Worm (Caenorhabditis elegans): ENCODE data around the gene hex-2.

The hex-2 gene

DNA sequence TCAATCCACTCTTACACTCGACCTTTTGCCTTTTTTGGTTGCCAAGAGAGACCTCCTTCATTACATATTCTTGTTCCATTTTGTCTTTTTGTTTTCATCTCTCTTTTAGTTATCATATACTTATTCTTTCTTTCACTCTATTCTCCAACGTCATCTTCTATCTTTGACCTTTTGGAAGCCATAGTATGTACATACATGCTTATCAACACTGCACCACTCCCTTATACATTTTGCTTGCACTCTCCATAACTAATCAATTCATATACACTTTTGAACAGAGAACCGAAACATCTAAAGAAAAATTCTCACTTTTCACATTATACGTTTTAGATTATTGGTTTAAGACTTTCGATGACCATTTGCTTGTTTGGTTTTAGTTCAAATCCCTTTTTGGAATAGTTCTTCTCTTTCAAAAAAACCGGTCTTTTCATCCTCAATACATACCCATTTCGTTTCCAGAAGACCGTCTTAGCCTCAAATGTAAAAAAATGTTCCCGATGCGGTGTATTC lies at the start of gene hex-2:
Gene hex-2, plus strand, starts transcription at position 460 of the 510 bp plus-strand sequence.
- TF ChIP-seq nhr-80 (tag; optimal IDR thresholded peaks at IDR 0.05) (peak; percentile 29), snpc-4 (GFP tag; optimal IDR thresholded peaks at IDR 0.05) (no peak), snpc-4 (tag; optimal IDR thresholded peaks at IDR 0.05) (no peak), lir-1 (GFP tag; conservative IDR thresholded peaks at IDR 0.05) (no peak)

DNA sequence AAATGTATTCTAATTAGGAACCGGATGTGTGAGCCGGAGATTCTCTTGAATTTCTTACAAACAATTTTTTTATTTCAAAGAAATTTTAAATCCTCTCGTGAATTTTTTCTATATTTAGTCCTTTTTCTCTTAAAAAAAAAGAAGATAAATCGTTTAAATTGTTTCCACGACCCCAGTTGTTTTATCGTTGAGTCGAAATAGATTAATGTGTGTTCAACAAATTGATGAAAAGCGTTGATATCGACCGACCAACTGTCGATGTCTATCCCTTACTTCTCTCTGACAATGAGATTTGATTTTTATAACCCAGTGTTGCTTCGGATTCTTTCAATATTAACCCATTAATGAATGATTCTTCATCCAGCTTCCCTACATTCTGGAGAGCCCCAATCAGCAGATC lies 48.0 kb upstream of the hex-2 start, which contains the start of gene CD4.1:
Gene CD4.1, plus strand, starts transcription at position 301 of the 400 bp plus-strand sequence.
- TF ChIP-seq let-526 (GFP tag; IDR thresholded peaks at IDR 0.05): no peak
- no peak for TF ChIP-seq hlh-12 (tag; optimal IDR thresholded peaks at IDR 0.05)
- no peak for TF ChIP-seq lsy-27 (tag; optimal IDR thresholded peaks at IDR 0.05; ENCODE audit: borderline replicate concordance, insufficient read depth)
- no peak for TF ChIP-seq ama-1 (optimal IDR thresholded peaks at IDR 0.05)
- TF ChIP-seq ama-1 (GFP tag; optimal IDR thresholded peaks at IDR 0.05): no peak
- TF ChIP-seq attf-3 (GFP tag; conservative IDR thresholded peaks at IDR 0.05): no peak
- TF ChIP-seq ztf-22 (GFP tag; optimal IDR thresholded peaks at IDR 0.05): no peak
- TF ChIP-seq ztf-3 (GFP tag; optimal IDR thresholded peaks at IDR 0.05): no peak
- no peak for TF ChIP-seq aptf-3 (GFP tag; IDR thresholded peaks at IDR 0.05)
- no peak for TF ChIP-seq zfh-2 (GFP tag; conservative IDR thresholded peaks at IDR 0.05)
- no peak for TF ChIP-seq hsf-1 (GFP tag; IDR thresholded peaks at IDR 0.05)
- TF ChIP-seq ceh-40 (GFP tag; IDR thresholded peaks at IDR 0.05): no peak
- no peak for TF ChIP-seq F49E8.2 (tag; optimal IDR thresholded peaks at IDR 0.05; ENCODE audit: insufficient read depth)
- TF ChIP-seq lir-1 (GFP tag; conservative IDR thresholded peaks at IDR 0.05): no peak
- no peak for TF ChIP-seq gei-17 (GFP tag; optimal IDR thresholded peaks at IDR 0.05)

DNA sequence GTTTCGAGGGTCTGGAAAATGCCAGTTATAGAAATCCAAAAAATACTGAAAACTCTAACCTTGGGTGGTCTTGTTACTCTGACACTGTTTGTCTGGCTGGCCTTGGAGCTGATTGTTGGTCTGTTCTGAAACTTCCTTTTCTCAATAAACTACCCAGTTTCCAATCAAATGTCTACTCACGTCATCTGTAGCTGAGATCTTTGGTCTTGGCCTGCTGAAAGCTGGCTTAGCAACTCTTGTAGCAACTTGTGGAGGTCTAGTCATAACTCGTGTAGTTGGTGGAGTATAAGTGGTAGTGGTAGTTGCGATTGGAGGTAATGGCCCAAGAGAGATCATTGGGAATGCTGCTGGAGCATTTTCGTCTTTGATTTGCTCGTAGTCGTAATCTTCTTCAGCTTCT lies 44.1 kb upstream of the hex-2 start:
- TF ChIP-seq unc-130 (GFP tag; optimal IDR thresholded peaks at IDR 0.05) (no peak), F55B11.4 (tag; optimal IDR thresholded peaks at IDR 0.05; ENCODE audit: borderline replicate concordance, insufficient read depth) (no peak), Y67H2A.10 (GFP tag; conservative IDR thresholded peaks at IDR 0.05) (no peak), lin-26 (GFP tag; IDR thresholded peaks at IDR 0.05) (no peak), sdz-38 (tag; optimal IDR thresholded peaks at IDR 0.05) (no peak), F37B4.10 (GFP tag; IDR thresholded peaks at IDR 0.05) (no peak), Y95B8A.8 (GFP tag; IDR thresholded peaks at IDR 0.05) (no peak), attf-5 (GFP tag; optimal IDR thresholded peaks at IDR 0.05) (no peak), dox-1 (GFP tag; IDR thresholded peaks at IDR 0.05) (no peak), F52B5.7 (tag; optimal IDR thresholded peaks at IDR 0.05) (no peak), Y53G8AR.9 (GFP tag; conservative IDR thresholded peaks at IDR 0.05) (no peak), hsf-1 (GFP tag; IDR thresholded peaks at IDR 0.05) (no peak), hlh-26 (GFP tag; conservative IDR thresholded peaks at IDR 0.05) (no peak), dpl-1 (GFP tag; optimal IDR thresholded peaks at IDR 0.05) (no peak), C17E4.6 (GFP tag; IDR thresholded peaks at IDR 0.05) (no peak), bed-2 (GFP tag; IDR thresholded peaks at IDR 0.05) (no peak)

DNA sequence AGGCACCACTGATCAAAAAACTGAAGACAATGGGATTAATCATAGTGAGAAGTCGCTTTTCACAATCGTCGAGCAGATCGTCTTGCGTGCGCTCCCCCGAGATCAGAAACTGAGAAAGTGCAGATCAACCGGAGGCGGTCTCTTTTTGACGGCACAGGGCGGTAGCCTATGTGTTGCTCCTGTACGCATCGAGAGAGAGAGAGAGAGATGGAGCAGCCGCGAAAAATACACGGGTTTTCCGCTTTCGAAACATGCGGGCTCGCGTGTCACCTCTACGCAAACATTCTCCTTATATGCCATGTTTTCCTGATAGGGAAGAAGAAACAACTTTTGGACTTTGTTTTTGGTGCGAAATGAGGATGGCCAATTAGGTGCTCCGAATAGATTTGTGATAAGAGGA lies 41.1 kb upstream of the hex-2 start, which contains the start of gene lrpc-1:
Gene lrpc-1, minus strand, starts transcription at position 101 of the 400 bp plus-strand sequence.
- no peak for TF ChIP-seq lir-1 (GFP tag; conservative IDR thresholded peaks at IDR 0.05)
- TF ChIP-seq ztf-28 (GFP tag; IDR thresholded peaks at IDR 0.05): no peak
- no peak for TF ChIP-seq B0019.2 (GFP tag; conservative IDR thresholded peaks at IDR 0.05)
- TF ChIP-seq ztf-26 (tag; optimal IDR thresholded peaks at IDR 0.05): no peak
- no peak for TF ChIP-seq rec-8 (tag; optimal IDR thresholded peaks at IDR 0.05)
- no peak for TF ChIP-seq ceh-27 (GFP tag; optimal IDR thresholded peaks at IDR 0.05)
- no peak for TF ChIP-seq C06A6.2 (GFP tag; conservative IDR thresholded peaks at IDR 0.05)
- TF ChIP-seq ceh-58 (GFP tag; IDR thresholded peaks at IDR 0.05): no peak
- TF ChIP-seq Y53F4B.3 (GFP tag; IDR thresholded peaks at IDR 0.05): no peak
- no peak for TF ChIP-seq nfya-1 (tag; optimal IDR thresholded peaks at IDR 0.05; ENCODE audit: borderline replicate concordance, insufficient read depth)
- TF ChIP-seq cebp-2 (GFP tag; IDR thresholded peaks at IDR 0.05): no peak
- TF ChIP-seq rpc-1 (optimal IDR thresholded peaks at IDR 0.05): no peak
- TF ChIP-seq rpc-1 (tag; optimal IDR thresholded peaks at IDR 0.05): no peak
- no peak for TF ChIP-seq Y95B8A.8 (GFP tag; IDR thresholded peaks at IDR 0.05)
- no peak for TF ChIP-seq hmg-1.2 (GFP tag; IDR thresholded peaks at IDR 0.05)
